Worm (Caenorhabditis elegans) whole organism, early embryonic: Measurements from ENCODE around the gene M03C11.3.

Experiments used
- ama-1 ChIP-seq: fragments of 150-350 bp; optimal IDR thresholded peaks from 2 replicates; lab custom pipeline; 2014
- ceh-13 ChIP-seq: fragments of 200-800 bp; sonication (Bioruptor generic); optimal IDR thresholded peaks from 2 replicates; lab custom pipeline; 2018; ENCODE audit warnings: mild to moderate bottlenecking, missing genetic modification characterization, missing compliant biosample characterization
- pes-1 ChIP-seq: fragments of 200-800 bp; sonication (Bioruptor generic); IDR thresholded peaks from 2 replicates; pipeline ENCODE4 v1.3.6; 2022; ENCODE audit warnings: missing genetic modification reagents, missing genetic modification characterization, missing compliant biosample characterization
- sea-1 ChIP-seq: fragments of 200-800 bp; sonication (Bioruptor generic); conservative IDR thresholded peaks from 2 replicates; pipeline ENCODE4 v1.3.6; 2022; ENCODE audit warnings: missing genetic modification characterization, missing compliant biosample characterization

- TF ChIP-seq sea-1 (GFP tag; lab: Robert Waterston, UW) (no peak), ama-1 (lab: Kevin White, UChicago) (no peak), ceh-13 (GFP tag; lab: Kevin White, UChicago) (no peak), pes-1 (GFP tag; lab: Robert Waterston, UW) (no peak)
These were observed 42.0 kb upstream of the M03C11.3 start for ce11 chrIII:10362920-10363319.
